Fruit fly (Drosophila melanogaster) whole organism: ENCODE data around the gene bora.
A peak's percentile ranks its signal among the peaks of the same experiment; 100 is the strongest.

Experiments used
- CG8478 ChIP-seq: fragments of >200 bp; optimal IDR thresholded peaks from 2 replicates; lab custom pipeline; 2018; ENCODE audit warnings: inconsistent platforms
- Dll ChIP-seq: fragments of >200 bp; optimal IDR thresholded peaks from 2 replicates; lab custom pipeline; 2017
- EcR ChIP-seq, 2 experiments: fragments of >200 bp; optimal IDR thresholded peaks; 2 replicates each; lab custom pipeline; 2017; ENCODE audit warnings: missing biosample characterization in 2 of 2, missing genetic modification characterization in 2 of 2, missing genetic modification reagents in 2 of 2
- pan ChIP-seq: fragments of >200 bp; optimal IDR thresholded peaks from 2 replicates; lab custom pipeline; 2017
- psq ChIP-seq: fragments of >200 bp; optimal IDR thresholded peaks from 2 replicates; lab custom pipeline; 2017
- usp ChIP-seq: fragments of >200 bp; optimal IDR thresholded peaks from 2 replicates; lab custom pipeline; 2017; ENCODE audit warnings: missing biosample characterization, missing genetic modification characterization, mixed read lengths

bora gene

DNA sequence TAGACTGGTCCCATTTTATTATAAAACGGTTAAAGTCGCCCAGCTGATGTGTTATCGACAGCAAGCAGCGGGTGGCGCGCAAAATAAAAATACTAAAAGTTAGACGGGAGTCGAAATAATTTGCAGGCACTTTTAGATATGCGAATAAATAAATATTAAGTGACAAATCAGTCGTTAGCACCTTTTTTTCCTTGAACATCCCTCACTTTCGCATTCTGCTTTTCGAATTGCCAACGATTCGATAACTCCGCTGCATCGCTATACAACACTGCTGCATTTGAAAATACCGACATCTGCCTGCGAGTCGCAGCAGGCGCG lies at the start of gene bora:
bora (plus strand) TSS at position 271 of the 318 bp plus-strand sequence.
- TF ChIP-seq CG8478 (lab: Kevin White, UChicago) (no peak), EcR (GFP tag; optimal IDR thresholded peaks at IDR 0.05; lab: Kevin White, UChicago) (no peak), Dll (lab: Kevin White, UChicago) (no peak), pan (no peak), psq (lab: Kevin White, UChicago) (no peak), usp (GFP tag; lab: Kevin White, UChicago) (no peak)

DNA sequence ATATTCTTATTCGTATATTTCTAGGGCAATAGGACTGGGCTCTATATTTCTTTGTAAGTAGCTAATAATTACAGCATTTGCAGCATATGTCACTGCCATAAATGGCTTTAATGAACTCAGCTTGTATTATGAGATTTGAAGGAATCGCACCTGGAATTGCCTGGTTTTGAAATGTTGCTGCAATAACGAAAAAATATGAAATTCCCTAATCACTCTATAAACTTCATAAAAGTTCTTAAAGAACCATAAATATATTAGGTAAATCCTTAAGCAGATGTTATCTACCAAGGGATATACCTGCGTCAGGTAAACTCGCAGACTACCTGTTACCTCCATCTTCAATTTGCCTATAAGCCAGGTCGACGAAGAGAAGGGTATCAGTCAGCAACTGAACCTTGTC lies 34.1 kb upstream of the bora start, which contains the start of gene CG7271:
CG7271 (plus strand) TSS at position 373 of the 400 bp plus-strand sequence.
- TF ChIP-seq usp (GFP tag; lab: Kevin White, UChicago) (no peak), pan (no peak), Dll (lab: Kevin White, UChicago) (no peak), EcR (GFP tag; optimal IDR thresholded peaks at IDR 0.05; lab: Kevin White, UChicago) (no peak), CG8478 (lab: Kevin White, UChicago) (no peak), psq (lab: Kevin White, UChicago) (no peak)

DNA sequence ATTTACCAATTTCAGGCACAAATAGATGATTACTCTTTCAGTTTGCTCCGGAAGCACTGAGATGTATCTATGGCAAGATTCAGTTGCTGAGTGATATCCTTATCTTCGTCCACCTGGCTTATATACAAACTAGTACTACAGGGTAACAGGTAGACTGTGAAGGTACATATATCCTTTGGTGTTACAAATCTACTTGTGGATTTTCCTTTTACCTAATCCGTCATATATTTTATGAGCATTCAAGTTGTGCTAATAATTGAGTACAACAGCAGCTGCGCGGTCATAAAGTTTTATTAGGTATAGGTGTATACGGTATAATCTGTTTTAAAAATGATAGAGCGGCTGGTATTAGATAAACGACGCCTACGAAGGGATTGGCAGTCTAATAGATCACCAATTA lies 28.8 kb upstream of the bora start, which contains the start of gene term:
term (minus strand) TSS at position 101 of the 400 bp plus-strand sequence.
- TF ChIP-seq usp (GFP tag; lab: Kevin White, UChicago): no peak
- no peak for TF ChIP-seq EcR (GFP tag; optimal IDR thresholded peaks at IDR 0.05; lab: Kevin White, UChicago)
- TF ChIP-seq CG8478 (lab: Kevin White, UChicago): no peak
- TF ChIP-seq pan: no peak
- no peak for TF ChIP-seq Dll (lab: Kevin White, UChicago)
- no peak for TF ChIP-seq psq (lab: Kevin White, UChicago)

DNA sequence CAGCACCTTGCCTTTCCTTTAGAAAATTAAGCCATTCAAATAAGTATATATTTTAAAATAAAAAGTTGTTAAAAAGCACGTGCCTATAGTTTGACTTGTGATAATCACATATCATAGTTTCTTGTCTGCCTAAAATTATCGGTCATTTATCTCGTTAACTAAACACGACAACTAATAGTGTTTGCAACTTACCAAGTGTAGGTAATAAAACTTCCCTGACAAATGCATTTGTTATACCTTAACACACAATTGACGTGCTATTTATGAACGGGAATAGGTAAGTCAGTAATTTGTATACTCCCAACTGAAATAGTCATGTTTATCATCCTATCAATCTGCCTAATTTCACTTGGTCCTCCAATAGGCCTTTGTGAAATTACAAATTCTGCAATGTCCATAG lies 19.4 kb upstream of the bora start, which contains the start of gene CG18234:
CG18234 (plus strand) TSS at position 301 of the 400 bp plus-strand sequence.
- no peak for TF ChIP-seq pan
- TF ChIP-seq CG8478 (lab: Kevin White, UChicago): no peak
- TF ChIP-seq usp (GFP tag; lab: Kevin White, UChicago): no peak
- TF ChIP-seq psq (lab: Kevin White, UChicago): no peak
- TF ChIP-seq EcR (GFP tag; optimal IDR thresholded peaks at IDR 0.05; lab: Kevin White, UChicago): no peak
- TF ChIP-seq Dll (lab: Kevin White, UChicago): no peak

DNA sequence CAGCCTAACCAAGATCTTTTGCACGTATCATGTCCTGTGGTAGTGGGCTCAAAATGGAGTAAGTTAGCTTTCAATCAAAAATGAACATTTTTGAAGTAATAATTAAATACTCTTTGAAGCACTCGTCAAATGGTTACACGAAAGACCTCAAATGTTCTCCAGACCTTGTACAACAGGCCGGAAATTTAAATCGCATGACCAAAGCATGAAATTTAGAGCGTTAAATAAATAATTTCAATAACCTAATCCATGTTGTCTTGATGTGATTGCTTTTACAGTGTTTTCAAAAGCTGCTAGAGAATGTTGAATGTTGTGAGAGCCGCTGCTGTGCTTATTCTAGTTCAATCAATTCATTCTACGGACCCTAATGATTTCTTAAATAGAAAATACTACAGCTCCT lies 17.3 kb upstream of the bora start, which contains the start of gene CG18233:
CG18233 (plus strand) TSS at position 301 of the 400 bp plus-strand sequence.
- TF ChIP-seq EcR (GFP tag; optimal IDR thresholded peaks at IDR 0.05; lab: Kevin White, UChicago): no peak
- TF ChIP-seq usp (GFP tag; lab: Kevin White, UChicago): no peak
- TF ChIP-seq CG8478 (lab: Kevin White, UChicago): no peak
- TF ChIP-seq psq (lab: Kevin White, UChicago): no peak
- no peak for TF ChIP-seq pan
- no peak for TF ChIP-seq Dll (lab: Kevin White, UChicago)

DNA sequence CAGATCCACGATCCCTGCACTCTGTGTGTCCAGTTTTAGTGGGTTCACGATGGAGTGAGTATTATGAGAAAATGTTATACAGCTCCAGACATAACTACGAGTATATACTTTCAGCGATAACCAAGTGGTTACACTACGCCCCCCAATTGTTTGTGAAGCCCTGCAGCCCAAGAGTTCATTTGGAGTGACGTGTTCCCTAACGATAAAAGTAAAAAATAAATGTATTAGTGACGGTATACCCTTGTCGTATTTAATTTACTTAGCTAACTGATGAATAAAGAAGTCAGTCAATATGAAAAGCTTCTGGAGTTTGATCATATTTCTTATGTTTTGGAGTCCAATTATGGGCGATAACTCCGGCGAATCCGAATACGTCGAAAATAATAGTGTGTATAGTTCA lies 15.3 kb upstream of the bora start, which contains the start of gene CG18231:
CG18231 (plus strand) TSS at position 301 of the 400 bp plus-strand sequence.
- TF ChIP-seq CG8478 (lab: Kevin White, UChicago): no peak
- TF ChIP-seq EcR (GFP tag; optimal IDR thresholded peaks at IDR 0.05; lab: Kevin White, UChicago): no peak
- TF ChIP-seq psq (lab: Kevin White, UChicago): no peak
- TF ChIP-seq pan: no peak
- no peak for TF ChIP-seq Dll (lab: Kevin White, UChicago)
- no peak for TF ChIP-seq usp (GFP tag; lab: Kevin White, UChicago)

DNA sequence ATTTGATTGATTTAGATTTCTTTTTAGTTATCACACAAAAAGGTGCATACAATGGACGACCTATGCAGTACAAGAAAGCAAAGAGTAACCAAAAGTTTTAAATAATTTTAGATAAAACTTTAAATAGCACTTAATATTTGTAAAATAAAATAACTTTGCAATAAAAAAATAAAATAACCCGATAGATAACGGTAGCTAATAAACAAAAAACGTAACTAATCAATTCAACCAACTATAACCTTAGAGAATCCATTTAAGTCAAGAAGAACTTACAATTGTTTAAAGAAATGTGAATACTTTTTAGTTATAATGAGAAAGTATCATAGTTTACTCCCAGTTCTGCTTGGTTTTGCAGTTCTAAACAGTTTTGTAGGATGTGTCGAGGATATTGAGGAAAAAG lies 13.2 kb upstream of the bora start, which contains the start of gene CG32201:
CG32201 (plus strand) TSS at position 301 of the 400 bp plus-strand sequence.
- no peak for TF ChIP-seq CG8478 (lab: Kevin White, UChicago)
- TF ChIP-seq pan: no peak
- no peak for TF ChIP-seq EcR (GFP tag; optimal IDR thresholded peaks at IDR 0.05; lab: Kevin White, UChicago)
- TF ChIP-seq usp (GFP tag; lab: Kevin White, UChicago): no peak

DNA sequence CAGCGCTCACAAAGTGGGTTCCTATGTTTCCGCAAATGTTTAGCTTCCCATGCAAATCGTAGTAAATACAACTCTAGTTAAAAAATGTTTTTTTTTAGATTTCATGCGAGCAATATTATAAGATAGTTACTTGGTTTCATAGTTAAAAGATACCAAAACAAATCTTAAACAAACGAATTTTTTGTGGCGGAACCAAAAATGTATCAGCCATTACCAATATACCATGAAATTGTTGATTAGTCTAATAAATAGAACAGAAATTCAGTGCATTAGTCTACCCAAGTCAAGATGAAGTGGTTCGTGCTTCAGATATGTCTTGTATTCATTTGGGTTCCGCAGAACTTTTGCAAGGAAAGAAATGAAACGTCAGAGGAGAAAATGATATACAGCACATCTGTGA lies 10.9 kb upstream of the bora start, which contains the start of gene CG32199:
CG32199 (plus strand) TSS at position 301 of the 400 bp plus-strand sequence.
- TF ChIP-seq usp (GFP tag; lab: Kevin White, UChicago): no peak
- TF ChIP-seq pan: no peak
- TF ChIP-seq Dll (lab: Kevin White, UChicago): no peak
- TF ChIP-seq CG8478 (lab: Kevin White, UChicago): no peak
- TF ChIP-seq EcR (GFP tag; optimal IDR thresholded peaks at IDR 0.05; lab: Kevin White, UChicago): no peak
- TF ChIP-seq psq (lab: Kevin White, UChicago): no peak

DNA sequence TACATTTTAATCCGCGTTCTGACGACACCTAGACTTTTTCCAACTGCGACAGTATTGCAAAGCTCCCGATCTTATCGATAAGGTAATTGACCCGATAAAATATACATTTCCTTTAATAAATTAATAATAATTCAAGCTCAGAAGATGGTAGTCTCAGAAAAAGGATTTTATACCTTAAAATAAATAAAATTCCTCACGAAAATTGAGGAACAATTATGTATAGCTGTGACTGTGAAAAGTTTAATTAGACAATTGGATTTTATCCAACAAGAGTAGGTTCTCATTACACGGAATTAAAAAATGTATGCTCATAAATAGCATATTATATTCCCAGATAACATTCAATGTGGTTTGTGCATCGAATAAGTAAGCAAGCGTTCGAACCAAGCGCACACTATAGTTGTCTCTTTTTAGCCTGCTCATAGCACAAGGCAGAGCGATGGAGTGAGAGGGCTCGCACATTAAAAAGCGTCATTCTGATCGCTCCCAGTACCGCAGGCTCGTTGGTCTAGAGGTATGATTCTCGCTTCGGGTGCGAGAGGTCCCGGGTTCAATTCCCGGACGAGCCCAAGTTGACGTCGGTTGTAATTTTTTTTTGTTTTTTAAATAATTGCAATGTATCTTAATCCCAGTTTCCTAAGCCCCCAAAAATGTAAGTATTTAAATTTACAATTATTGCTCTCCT lies 4.5 kb upstream of the bora start, which contains the start of the genes CG13380 and CG4174:
CG13380 (minus strand) TSS at position 51 of the 685 bp plus-strand sequence.
CG4174 (minus strand) TSS at position 51 of the 685 bp plus-strand sequence.
- TF ChIP-seq EcR (GFP tag; optimal IDR thresholded peaks at IDR 0.05; lab: Kevin White, UChicago) (no peak), pan (no peak), Dll (lab: Kevin White, UChicago) (no peak), usp (GFP tag; lab: Kevin White, UChicago) (no peak), CG8478 (lab: Kevin White, UChicago) (no peak), psq (lab: Kevin White, UChicago) (no peak)

DNA sequence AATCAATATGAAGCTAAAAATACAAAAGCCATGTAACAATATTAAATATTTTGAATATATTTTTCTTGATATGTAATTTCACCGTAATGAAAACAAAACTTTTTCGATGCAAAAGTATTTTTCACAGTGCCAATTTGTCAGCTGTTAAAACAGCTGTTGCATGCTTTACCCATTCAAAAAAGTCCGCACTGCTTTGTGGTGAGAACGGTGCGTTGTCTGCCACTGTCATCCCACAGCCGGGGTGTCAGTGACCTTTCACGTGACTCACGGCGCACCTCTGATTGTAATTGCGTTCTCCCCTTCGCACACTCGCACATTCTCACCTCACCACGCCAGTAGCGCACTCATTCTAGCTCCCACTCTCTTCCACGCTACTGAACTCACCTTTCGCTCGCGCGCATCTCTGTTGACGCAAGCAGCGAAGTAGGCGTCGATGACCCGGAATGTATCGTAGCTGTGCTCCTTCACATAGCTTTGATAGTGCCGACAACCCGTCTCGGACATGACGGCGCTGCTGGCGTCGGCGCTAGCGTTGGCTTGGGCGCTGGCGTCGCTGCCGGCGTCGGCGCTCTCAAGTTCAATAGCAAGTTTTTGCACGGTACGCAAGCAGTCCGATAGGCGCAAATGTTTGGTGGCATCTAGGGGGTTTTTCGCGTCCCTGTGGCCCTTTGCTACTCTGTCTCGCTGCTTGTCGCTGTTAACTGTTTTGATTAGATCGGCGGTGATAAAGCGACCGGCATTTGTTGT lies 1.3 kb upstream of the bora start:
- no peak for TF ChIP-seq psq (lab: Kevin White, UChicago)
- TF ChIP-seq Dll (lab: Kevin White, UChicago): peak; percentile 79
- TF ChIP-seq EcR (GFP tag; optimal IDR thresholded peaks at IDR 0.05; lab: Kevin White, UChicago): peak; percentile 92 to 99
- no peak for TF ChIP-seq CG8478 (lab: Kevin White, UChicago)
- TF ChIP-seq usp (GFP tag; lab: Kevin White, UChicago): no peak
- TF ChIP-seq pan: peak; percentile 61
